Worm (Caenorhabditis elegans) whole organism, midembryonic: ENCODE data around the gene srx-87.

Experiments used
- klf-2 ChIP-seq: fragments of 200-800 bp; sonication (Bioruptor generic); conservative IDR thresholded peaks from 2 replicates; pipeline ENCODE4 v1.3.6; 2022; ENCODE audit warnings: missing genetic modification reagents, missing genetic modification characterization, missing compliant biosample characterization
- ztf-29 ChIP-seq: fragments of 200-800 bp; sonication (Bioruptor generic); IDR thresholded peaks from 2 replicates; pipeline ENCODE4 v1.3.6; 2022; ENCODE audit warnings: missing genetic modification reagents, missing genetic modification characterization, missing compliant biosample characterization

DNA sequence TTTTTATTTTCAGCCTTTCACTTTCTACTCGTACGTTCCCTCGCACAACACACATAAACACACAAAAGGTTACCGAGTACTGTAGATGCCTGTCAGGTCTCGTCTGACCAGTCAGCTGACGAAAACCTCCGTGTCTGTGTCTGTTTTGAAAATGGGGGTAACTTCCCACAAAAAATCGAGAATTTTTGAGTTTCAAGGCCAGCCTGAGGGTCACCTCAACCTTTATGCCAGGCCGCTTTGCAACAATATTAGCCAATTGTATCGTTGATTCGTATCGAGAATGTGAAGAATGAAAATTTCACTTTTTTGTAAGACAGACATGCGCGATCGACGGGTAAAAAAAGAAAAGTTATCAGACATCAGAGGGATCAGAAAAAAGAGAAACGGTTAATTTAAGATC is 33.6 kb upstream of the srx-87 start:
- TF ChIP-seq klf-2 (GFP tag; lab: Robert Waterston, UW) (no peak), ztf-29 (no peak)
